Worm (Caenorhabditis elegans) whole organism, L2 larva: ENCODE results near the gene Y22D7AL.15.

ENCODE experiments used
- R02D3.7 ChIP-seq: fragments of 150-350 bp; optimal IDR thresholded peaks from 2 replicates; lab custom pipeline; 2014; ENCODE audit warnings: missing biosample characterization, missing genetic modification characterization
- ZK546.5 ChIP-seq: sonication (generic microtip); optimal IDR thresholded peaks from 2 replicates; lab custom pipeline; 2017; ENCODE audit warnings: missing biosample characterization, missing genetic modification characterization
- blmp-1 ChIP-seq: sonication (generic microtip); optimal IDR thresholded peaks from 2 replicates; lab custom pipeline; 2017; ENCODE audit warnings: missing genetic modification characterization, mild to moderate bottlenecking, missing compliant biosample characterization, antibody characterized with exemption, moderate library complexity; ENCODE audit not compliant: insufficient read depth
- ceh-82 ChIP-seq: fragments of 150-350 bp; optimal IDR thresholded peaks from 2 replicates; lab custom pipeline; 2014; ENCODE audit warnings: missing biosample characterization, missing genetic modification characterization
- lin-39 ChIP-seq: fragments of 150-350 bp; optimal IDR thresholded peaks from 2 replicates; lab custom pipeline; 2014; ENCODE audit warnings: missing biosample characterization, missing genetic modification reagents, missing genetic modification characterization
- lsy-2 ChIP-seq, 2 experiments: fragments of 150-350 bp in 1 of 2; sonication (generic microtip) in 1 of 2; optimal IDR thresholded peaks; 2 replicates each; lab custom pipeline; 2014 to 2017; ENCODE audit warnings: missing biosample characterization in 2 of 2, missing genetic modification characterization in 2 of 2
- nhr-11 ChIP-seq: fragments of 150-350 bp; optimal IDR thresholded peaks from 2 replicates; lab custom pipeline; 2014; ENCODE audit warnings: missing biosample characterization, missing genetic modification characterization
- nhr-12 ChIP-seq: fragments of 150-350 bp; optimal IDR thresholded peaks from 2 replicates; lab custom pipeline; 2014; ENCODE audit warnings: missing biosample characterization, missing genetic modification characterization
- nhr-237 ChIP-seq: fragments of 150-350 bp; optimal IDR thresholded peaks from 2 replicates; lab custom pipeline; 2014; ENCODE audit warnings: missing biosample characterization, missing genetic modification characterization
- nhr-25 ChIP-seq: fragments of 150-350 bp; sonication (generic microtip); optimal IDR thresholded peaks from 3 replicates; lab custom pipeline; 2014; ENCODE audit warnings: missing biosample characterization, missing genetic modification characterization

DNA sequence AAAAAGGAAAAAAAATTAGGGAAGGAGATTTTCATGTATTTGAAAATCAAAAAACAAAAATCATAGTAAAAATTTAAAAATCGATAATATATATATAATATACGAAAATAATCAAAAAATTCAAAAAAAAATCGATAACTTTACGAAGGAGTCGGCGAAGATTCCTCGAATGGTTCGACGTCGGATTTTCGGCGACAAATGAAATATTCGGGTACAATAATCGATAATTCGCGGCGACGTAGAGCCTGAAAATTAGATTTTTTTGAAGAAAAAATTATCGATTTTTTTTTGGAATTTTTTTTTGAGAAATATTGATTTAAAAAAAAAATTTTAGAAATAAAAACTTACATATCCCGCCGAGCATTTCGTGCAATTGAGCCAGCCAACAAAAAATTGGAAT, 5.7 kb upstream of the Y22D7AL.15 start:
- TF ChIP-seq lsy-2 (tag; optimal IDR thresholded peaks at IDR 0.05; lab: Kevin White, UChicago) = no peak
- no peak for TF ChIP-seq blmp-1
- TF ChIP-seq ZK546.5 = no peak
- no peak for TF ChIP-seq R02D3.7 (tag; lab: Kevin White, UChicago)
- TF ChIP-seq lin-39 (tag; lab: Kevin White, UChicago) = no peak
- no peak for TF ChIP-seq nhr-25 (tag; lab: Kevin White, UChicago)
- no peak for TF ChIP-seq nhr-237 (tag; lab: Kevin White, UChicago)
- TF ChIP-seq nhr-12 (tag; lab: Kevin White, UChicago) = no peak
- no peak for TF ChIP-seq nhr-11 (tag; lab: Kevin White, UChicago)
- no peak for TF ChIP-seq ceh-82
